Worm (Caenorhabditis elegans) whole organism, young adult: ENCODE results near the gene otpl-7.

Experiments
- B0035.1 ChIP-seq: sonication (generic microtip); optimal IDR thresholded peaks from 2 replicates; lab custom pipeline; 2016; ENCODE audit warnings: missing genetic modification characterization, mild to moderate bottlenecking, missing compliant biosample characterization, missing genotype, missing genetic modification reagents
- B0261.1 ChIP-seq: sonication (generic microtip); optimal IDR thresholded peaks from 2 replicates; lab custom pipeline; 2016; ENCODE audit warnings: mild to moderate bottlenecking, missing genetic modification characterization, moderate library complexity, missing compliant biosample characterization
- C06A6.2 ChIP-seq: fragments of 200-800 bp; sonication (Bioruptor generic); conservative IDR thresholded peaks from 2 replicates; pipeline ENCODE4 v1.3.6; 2022; ENCODE audit warnings: missing genetic modification characterization, missing compliant biosample characterization
- D2030.7 ChIP-seq: fragments of 200-800 bp; sonication (Bioruptor generic); IDR thresholded peaks from 2 replicates; pipeline ENCODE4 v1.3.6; 2022; ENCODE audit warnings: missing genetic modification reagents, missing genetic modification characterization, missing compliant biosample characterization
- F10E7.11 ChIP-seq: sonication (generic microtip); optimal IDR thresholded peaks from 2 replicates; lab custom pipeline; 2017; ENCODE audit warnings: mild to moderate bottlenecking, missing genetic modification characterization, moderate library complexity, missing compliant biosample characterization
- F22D6.2 ChIP-seq: sonication (generic microtip); optimal IDR thresholded peaks from 2 replicates; lab custom pipeline; 2016; ENCODE audit warnings: mild to moderate bottlenecking, missing genetic modification characterization, missing compliant biosample characterization
- F33H1.4 ChIP-seq: fragments of 200-800 bp; sonication (Bioruptor generic); IDR thresholded peaks from 2 replicates; pipeline ENCODE4 v1.3.6; 2022; ENCODE audit warnings: missing genetic modification reagents, missing genetic modification characterization, missing compliant biosample characterization
- F55B11.4 ChIP-seq: sonication (generic microtip); optimal IDR thresholded peaks from 2 replicates; lab custom pipeline; 2016; ENCODE audit warnings: missing compliant biosample characterization, missing genetic modification characterization, borderline replicate concordance; ENCODE audit not compliant: insufficient read depth
- Y53F4B.3 ChIP-seq: fragments of 200-800 bp; sonication (Bioruptor generic); IDR thresholded peaks from 2 replicates; pipeline ENCODE4 v1.3.6; 2022; ENCODE audit warnings: missing genetic modification reagents, missing genetic modification characterization, missing compliant biosample characterization
- Y79H2A.3 ChIP-seq: fragments of 200-800 bp; sonication (Bioruptor generic); conservative IDR thresholded peaks from 2 replicates; pipeline ENCODE4 v1.3.6; 2022; ENCODE audit warnings: missing genetic modification reagents, missing genetic modification characterization, missing compliant biosample characterization
- Y95B8A.8 ChIP-seq: fragments of 200-800 bp; sonication (Bioruptor generic); IDR thresholded peaks from 2 replicates; pipeline ENCODE4 v1.3.6; 2022; ENCODE audit warnings: missing genetic modification reagents, missing genetic modification characterization, missing compliant biosample characterization
- ama-1 ChIP-seq, 3 experiments: fragments of 150-350 bp in 1 of 3; sonication (generic microtip) in 2 of 3; optimal IDR thresholded peaks; 2 replicates each; lab custom pipeline; 2014 to 2018; ENCODE audit warnings: missing biosample characterization in 2 of 3, missing genetic modification characterization in 2 of 3, missing genetic modification reagents in 2 of 3
- aptf-2 ChIP-seq: fragments of 200-800 bp; sonication (Bioruptor generic); conservative IDR thresholded peaks from 2 replicates; pipeline ENCODE4 v1.3.6; 2022; ENCODE audit warnings: missing genetic modification reagents, missing genetic modification characterization, missing compliant biosample characterization
- attf-6 ChIP-seq: fragments of 200-800 bp; sonication (Bioruptor generic); IDR thresholded peaks from 2 replicates; pipeline ENCODE4 v1.3.6; 2022; ENCODE audit warnings: missing genetic modification reagents, missing genetic modification characterization, missing compliant biosample characterization
- ccch-3 ChIP-seq: fragments of 200-800 bp; sonication (Bioruptor generic); optimal IDR thresholded peaks from 2 replicates; lab custom pipeline; 2018; ENCODE audit warnings: mild to moderate bottlenecking, missing genetic modification characterization, missing compliant biosample characterization
- ceh-58 ChIP-seq: fragments of 200-800 bp; sonication (Bioruptor generic); IDR thresholded peaks from 2 replicates; pipeline ENCODE4 v1.3.6; 2022; ENCODE audit warnings: missing genetic modification characterization, missing compliant biosample characterization
- die-1 ChIP-seq: sonication (generic microtip); optimal IDR thresholded peaks from 2 replicates; lab custom pipeline; 2016; ENCODE audit warnings: missing genotype, mild to moderate bottlenecking, missing genetic modification characterization, missing compliant biosample characterization
- dox-1 ChIP-seq: fragments of 200-800 bp; sonication (Bioruptor generic); IDR thresholded peaks from 2 replicates; pipeline ENCODE4 v1.3.6; 2022; ENCODE audit warnings: missing genetic modification reagents, missing genetic modification characterization, missing compliant biosample characterization
- dpff-1 ChIP-seq: sonication (generic microtip); optimal IDR thresholded peaks from 2 replicates; lab custom pipeline; 2017; ENCODE audit warnings: mild to moderate bottlenecking, missing genetic modification characterization, missing compliant biosample characterization
- egl-44 ChIP-seq: fragments of 200-800 bp; sonication (Bioruptor generic); IDR thresholded peaks from 2 replicates; pipeline ENCODE4 v1.3.6; 2022; ENCODE audit warnings: missing genetic modification reagents, missing genetic modification characterization, missing compliant biosample characterization
- fkh-3 ChIP-seq: sonication (generic microtip); optimal IDR thresholded peaks from 2 replicates; lab custom pipeline; 2016; ENCODE audit warnings: mild to moderate bottlenecking, missing genetic modification characterization, missing compliant biosample characterization
- him-1 ChIP-seq: sonication (generic microtip); optimal IDR thresholded peaks from 2 replicates; lab custom pipeline; 2016; ENCODE audit warnings: missing genotype, missing genetic modification reagents, missing genetic modification characterization, missing compliant biosample characterization
- hmg-1.2 ChIP-seq: fragments of 200-800 bp; sonication (Bioruptor generic); IDR thresholded peaks from 2 replicates; pipeline ENCODE4 v1.3.6; 2022; ENCODE audit warnings: missing genetic modification reagents, missing genetic modification characterization, missing compliant biosample characterization
- lin-26 ChIP-seq: fragments of 200-800 bp; sonication (Bioruptor generic); IDR thresholded peaks from 2 replicates; pipeline ENCODE4 v1.3.6; 2022; ENCODE audit warnings: missing genetic modification reagents, missing genetic modification characterization, missing compliant biosample characterization
- lin-54 ChIP-seq: fragments of 200-800 bp; sonication (Bioruptor generic); optimal IDR thresholded peaks from 2 replicates; lab custom pipeline; 2018; ENCODE audit warnings: mild to moderate bottlenecking, missing genetic modification characterization, missing compliant biosample characterization
- lsl-1 ChIP-seq: fragments of 200-800 bp; sonication (Bioruptor generic); optimal IDR thresholded peaks from 2 replicates; lab custom pipeline; 2018; ENCODE audit warnings: mild to moderate bottlenecking, missing genetic modification characterization, moderate library complexity, missing compliant biosample characterization
- lsy-27 ChIP-seq: sonication (generic microtip); optimal IDR thresholded peaks from 2 replicates; lab custom pipeline; 2017; ENCODE audit warnings: missing genetic modification characterization, mild to moderate bottlenecking, missing compliant biosample characterization, antibody characterized with exemption, missing genotype, borderline replicate concordance; ENCODE audit not compliant: insufficient read depth
- madf-6 ChIP-seq: fragments of 200-800 bp; sonication (Bioruptor generic); IDR thresholded peaks from 2 replicates; pipeline ENCODE4 v1.3.6; 2022; ENCODE audit warnings: missing genetic modification reagents, missing genetic modification characterization, missing compliant biosample characterization
- mcd-1 ChIP-seq: fragments of 200-800 bp; sonication (Bioruptor generic); IDR thresholded peaks from 2 replicates; pipeline ENCODE4 v1.3.6; 2022; ENCODE audit warnings: missing genetic modification reagents, missing genetic modification characterization, missing compliant biosample characterization
- mes-4 ChIP-seq: sonication (generic microtip); optimal IDR thresholded peaks from 2 replicates; lab custom pipeline; 2016; ENCODE audit warnings: missing genotype, missing genetic modification characterization, missing compliant biosample characterization
- nfyb-1 ChIP-seq: fragments of 200-800 bp; sonication (Bioruptor generic); IDR thresholded peaks from 2 replicates; pipeline ENCODE4 v1.3.6; 2022; ENCODE audit warnings: missing genetic modification reagents, missing genetic modification characterization, missing compliant biosample characterization
- nhr-90 ChIP-seq: sonication (generic microtip); optimal IDR thresholded peaks from 2 replicates; lab custom pipeline; 2016; ENCODE audit warnings: missing genotype, mild to moderate bottlenecking, missing genetic modification characterization, missing compliant biosample characterization
- pbrm-1 ChIP-seq: fragments of 200-800 bp; sonication (Bioruptor generic); IDR thresholded peaks from 2 replicates; pipeline ENCODE4 v1.3.6; 2022; ENCODE audit warnings: missing genetic modification reagents, missing genetic modification characterization, missing compliant biosample characterization
- pha-4 ChIP-seq: fragments of 150-350 bp; sonication (generic microtip); optimal IDR thresholded peaks from 2 replicates; lab custom pipeline; 2014; ENCODE audit warnings: missing biosample characterization, missing genetic modification reagents, missing genetic modification characterization
- rec-8 ChIP-seq, 2 experiments: sonication (generic microtip); optimal IDR thresholded peaks; 2 replicates each; lab custom pipeline; 2016; ENCODE audit warnings: mild to moderate bottlenecking in 2 of 2, missing genetic modification characterization in 2 of 2, missing genetic modification reagents in 2 of 2, missing genotype in 2 of 2, missing biosample characterization in 1 of 2, missing compliant biosample characterization in 1 of 2, moderate library complexity in 1 of 2
- rpc-1 ChIP-seq, 2 experiments: fragments of 150-350 bp in 1 of 2; sonication (generic microtip) in 1 of 2; optimal IDR thresholded peaks; 2 replicates each; lab custom pipeline; 2014 to 2018; ENCODE audit warnings: missing biosample characterization in 1 of 2, missing genetic modification characterization in 1 of 2, missing genetic modification reagents in 1 of 2, missing genotype in 1 of 2
- sdz-38 ChIP-seq: sonication (generic microtip); optimal IDR thresholded peaks from 2 replicates; lab custom pipeline; 2016; ENCODE audit warnings: missing genotype, missing genetic modification characterization, missing compliant biosample characterization
- snpc-1.1 ChIP-seq: sonication (generic microtip); optimal IDR thresholded peaks from 2 replicates; lab custom pipeline; 2017; ENCODE audit warnings: missing genetic modification characterization, mild to moderate bottlenecking, missing compliant biosample characterization, antibody characterized with exemption, moderate library complexity, missing genotype, missing genetic modification reagents; ENCODE audit not compliant: insufficient read depth
- snpc-1.3 ChIP-seq: sonication (generic microtip); optimal IDR thresholded peaks from 2 replicates; lab custom pipeline; 2017; ENCODE audit warnings: missing genetic modification characterization, mild to moderate bottlenecking, missing compliant biosample characterization, antibody characterized with exemption, moderate library complexity, missing genotype, missing genetic modification reagents; ENCODE audit not compliant: insufficient read depth
- snpc-3.4 ChIP-seq: sonication (generic microtip); optimal IDR thresholded peaks from 2 replicates; lab custom pipeline; 2017; ENCODE audit warnings: missing genetic modification characterization, mild to moderate bottlenecking, missing compliant biosample characterization, antibody characterized with exemption, moderate library complexity, missing genotype, missing genetic modification reagents
- sptf-2 ChIP-seq: fragments of 200-800 bp; sonication (Bioruptor generic); optimal IDR thresholded peaks from 2 replicates; lab custom pipeline; 2018; ENCODE audit warnings: mild to moderate bottlenecking, missing genetic modification characterization, missing compliant biosample characterization
- tbp1 ChIP-seq: fragments of 200-800 bp; sonication (Bioruptor generic); optimal IDR thresholded peaks from 2 replicates; lab custom pipeline; 2018; ENCODE audit warnings: mild to moderate bottlenecking, missing genetic modification characterization, missing compliant biosample characterization
- tbx-9 ChIP-seq: sonication (generic microtip); optimal IDR thresholded peaks from 2 replicates; lab custom pipeline; 2016; ENCODE audit warnings: borderline replicate concordance, missing genetic modification characterization, inconsistent platforms, missing compliant biosample characterization
- unc-130 ChIP-seq: sonication (generic microtip); optimal IDR thresholded peaks from 2 replicates; lab custom pipeline; 2016; ENCODE audit warnings: missing genetic modification reagents, missing genetic modification characterization, missing compliant biosample characterization
- zim-3 ChIP-seq: sonication (generic microtip); optimal IDR thresholded peaks from 2 replicates; lab custom pipeline; 2017; ENCODE audit warnings: mild to moderate bottlenecking, missing genetic modification characterization, moderate library complexity, missing compliant biosample characterization
- ztf-22 ChIP-seq: fragments of 200-800 bp; sonication (Bioruptor generic); optimal IDR thresholded peaks from 2 replicates; lab custom pipeline; 2018; ENCODE audit warnings: mild to moderate bottlenecking, missing genetic modification characterization, moderate library complexity, missing compliant biosample characterization

Gene otpl-7

DNA sequence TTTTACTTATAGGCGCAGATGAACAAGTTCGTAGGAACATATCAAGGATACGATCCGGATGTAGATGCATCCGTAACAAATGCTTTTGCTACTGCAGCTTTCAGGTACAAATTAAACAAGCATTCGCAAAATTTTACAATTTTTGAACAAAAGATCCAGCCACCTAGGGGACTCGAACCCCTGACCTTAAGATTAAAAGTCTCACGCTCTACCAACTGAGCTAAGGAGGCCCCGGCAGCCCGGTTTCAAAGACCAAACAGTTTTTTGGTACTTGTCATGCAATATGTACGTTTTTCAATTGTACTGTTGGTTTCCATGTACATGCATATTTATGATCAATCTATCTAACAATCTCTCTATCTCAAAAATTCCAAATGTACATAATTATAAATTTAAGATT, 21.9 kb upstream of the otpl-7 start (continued):
- TF ChIP-seq snpc-1.1 (tag; lab: Kevin White, UChicago): peak; percentile 84
- peak; percentile 77 for TF ChIP-seq die-1 (tag; lab: Kevin White, UChicago)
- TF ChIP-seq F33H1.4: 0 out of 2 replicates have a peak, but pooled peaks have one; percentile 13
- TF ChIP-seq lin-26 (GFP tag; lab: Robert Waterston, UW): peak; percentile 97
- no peak for TF ChIP-seq pha-4 (tag; lab: Kevin White, UChicago)
- TF ChIP-seq attf-6: no peak
- TF ChIP-seq F55B11.4 (tag; lab: Kevin White, UChicago): no peak
- no peak for TF ChIP-seq aptf-2 (GFP tag; lab: Robert Waterston, UW)
- TF ChIP-seq F22D6.2 (tag; lab: Kevin White, UChicago): no peak
- peak; percentile 76; the same call in 1 of the 2 replicates for TF ChIP-seq egl-44 (GFP tag; lab: Robert Waterston, UW)
- peak; percentile 43 for TF ChIP-seq lsl-1
- TF ChIP-seq Y53F4B.3 (GFP tag; lab: Robert Waterston, UW): peak; percentile 66
- no peak for TF ChIP-seq B0035.1
- peak; percentile 60 for TF ChIP-seq hmg-1.2 (GFP tag; lab: Robert Waterston, UW)
- TF ChIP-seq Y79H2A.3: no peak
- peak; percentile 39; the same call in 1 of the 2 replicates for TF ChIP-seq pbrm-1 (GFP tag; lab: Robert Waterston, UW)
- peak; percentile 24 for TF ChIP-seq snpc-3.4 (tag; lab: Kevin White, UChicago)
- TF ChIP-seq ztf-22 (GFP tag; lab: Kevin White, UChicago): peak; percentile 8
- TF ChIP-seq ama-1 (optimal IDR thresholded peaks at IDR 0.05; lab: Kevin White, UChicago): no peak
- no peak for TF ChIP-seq ama-1 (GFP tag; optimal IDR thresholded peaks at IDR 0.05; lab: Kevin White, UChicago)
- TF ChIP-seq dox-1: peak; percentile 71
- peak; percentile 1 for TF ChIP-seq unc-130 (GFP tag; lab: Kevin White, UChicago)
- peak; percentile 12 for TF ChIP-seq lin-54
- no peak for TF ChIP-seq tbx-9 (tag; lab: Kevin White, UChicago)
- no peak for TF ChIP-seq F10E7.11 (tag; lab: Kevin White, UChicago)
- no peak for TF ChIP-seq nfyb-1 (GFP tag; lab: Robert Waterston, UW)
- peak; percentile 75 for TF ChIP-seq him-1 (tag; lab: Kevin White, UChicago)
- TF ChIP-seq sdz-38 (tag; lab: Kevin White, UChicago): no peak
- peak; percentile 55 for TF ChIP-seq rpc-1 (optimal IDR thresholded peaks at IDR 0.05; lab: Kevin White, UChicago)
- peak; percentile 83 for TF ChIP-seq rpc-1 (tag; optimal IDR thresholded peaks at IDR 0.05; lab: Kevin White, UChicago)
- TF ChIP-seq B0261.1 (tag; lab: Kevin White, UChicago): peak; percentile 67
- no peak for TF ChIP-seq zim-3 (tag; lab: Kevin White, UChicago)
- TF ChIP-seq D2030.7 (GFP tag; lab: Robert Waterston, UW): peak; percentile 68
- peak in 1 of 2 experiments; percentile 15 for TF ChIP-seq rec-8 (tag; optimal IDR thresholded peaks at IDR 0.05; lab: Kevin White, UChicago)
- TF ChIP-seq fkh-3 (tag; lab: Kevin White, UChicago): no peak
- 0 out of 2 replicates have a peak, but pooled peaks have one; percentile 40 for TF ChIP-seq Y95B8A.8 (GFP tag; lab: Robert Waterston, UW)
- peak; percentile 91 for TF ChIP-seq tbp1 (GFP tag; lab: Kevin White, UChicago)
- no peak for TF ChIP-seq C06A6.2 (GFP tag; lab: Robert Waterston, UW)
- TF ChIP-seq snpc-1.3 (tag; lab: Kevin White, UChicago): peak; percentile 19
- TF ChIP-seq lsy-27 (tag; lab: Kevin White, UChicago): no peak
- no peak for TF ChIP-seq mcd-1 (GFP tag; lab: Robert Waterston, UW)
- no peak for TF ChIP-seq ccch-3
- TF ChIP-seq sptf-2: peak; percentile 55
- TF ChIP-seq ceh-58: no peak
- peak; percentile 19 for TF ChIP-seq mes-4
- peak; percentile 71 for TF ChIP-seq nhr-90
- TF ChIP-seq dpff-1 (tag; lab: Kevin White, UChicago): no peak
- TF ChIP-seq madf-6 (GFP tag; lab: Robert Waterston, UW): peak; percentile 51; the same call in 1 of the 2 replicates
- TF ChIP-seq, all 124 proteins: peak for 37
